Fruit fly (Drosophila melanogaster) Kc167 (cell line): ENCODE results near the gene Lcp65Ab2.
"Not testable (repeated sequence)": the region's sequence is repeated elsewhere in the genome, so short reads cannot be mapped to it uniquely, and the experiment has no call there.

Experiments
- Myc ChIP-seq: fragments of >200 bp; optimal IDR thresholded peaks from 2 replicates; lab custom pipeline; 2017; ENCODE audit warnings: missing external identifiers
- Sin3A ChIP-seq: fragments of >200 bp; optimal IDR thresholded peaks from 2 replicates; lab custom pipeline; 2018; ENCODE audit warnings: missing external identifiers
- h ChIP-seq: fragments of >200 bp; optimal IDR thresholded peaks from 3 replicates; lab custom pipeline; 2018; ENCODE audit warnings: missing external identifiers
- insv ChIP-seq: fragments of >200 bp; optimal IDR thresholded peaks from 3 replicates; lab custom pipeline; 2018; ENCODE audit warnings: missing external identifiers
- psq ChIP-seq: fragments of >200 bp; optimal IDR thresholded peaks from 2 replicates; lab custom pipeline; 2017; ENCODE audit warnings: missing external identifiers
- ttk ChIP-seq: sonication (Bioruptor generic); optimal IDR thresholded peaks from 2 replicates; lab custom pipeline; 2017; ENCODE audit warnings: missing external identifiers

Gene Lcp65Ab2

DNA sequence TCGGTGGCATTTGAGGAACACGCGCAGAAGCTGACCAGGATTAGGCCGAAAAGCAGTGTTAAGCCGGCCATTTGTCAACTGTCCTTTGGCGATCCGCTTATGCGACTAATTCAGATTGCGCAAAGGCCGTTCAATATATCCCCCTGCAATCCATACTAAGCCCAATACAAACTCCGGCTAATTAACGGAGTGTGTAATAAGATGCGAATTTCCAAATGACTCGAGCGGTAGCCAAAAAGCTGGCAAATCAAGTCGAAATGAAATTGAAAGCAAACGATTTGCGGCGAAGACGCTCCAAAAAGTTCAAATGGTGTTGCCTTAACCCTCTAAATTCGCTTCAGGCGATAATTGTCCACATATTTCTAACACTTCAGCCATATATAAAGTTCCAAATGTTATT is 4.2 kb upstream of the Lcp65Ab2 start, which contains the start of gene Cpr65Aw:
Cpr65Aw (minus strand) TSS at position 101 of the 400 bp plus-strand sequence.
- TF ChIP-seq psq (no peak), Myc (lab: Kevin White, UChicago) (no peak), h (lab: Kevin White, UChicago) (no peak), insv (no peak), Sin3A (lab: Kevin White, UChicago) (no peak), ttk (lab: Kevin White, UChicago) (no peak)

DNA sequence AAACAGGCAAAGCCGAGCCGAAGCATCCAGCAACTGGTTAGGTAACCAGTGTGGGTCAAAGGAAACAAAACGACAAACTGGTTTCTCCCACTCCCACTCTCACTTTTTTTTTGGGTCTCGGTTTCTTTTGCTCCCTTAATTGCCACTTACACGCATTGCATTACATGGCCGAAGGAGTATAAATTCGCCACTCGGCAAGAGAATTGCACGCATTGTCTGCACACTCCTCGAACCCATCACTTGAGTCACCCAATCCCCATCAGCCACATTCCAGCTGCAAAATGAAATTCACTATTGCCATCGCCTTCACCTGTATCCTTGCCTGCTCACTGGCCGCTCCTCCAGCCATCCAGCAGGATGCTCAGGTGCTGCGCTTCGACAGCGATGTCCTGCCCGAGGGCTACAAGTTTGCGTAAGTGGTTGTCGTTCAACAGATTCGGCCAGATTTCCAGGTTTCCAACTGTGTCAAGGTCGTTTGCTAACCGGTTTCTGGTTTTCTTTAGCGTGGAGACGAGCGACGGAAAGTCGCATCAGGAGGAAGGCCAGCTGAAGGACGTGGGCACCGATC is 3.2 kb upstream of the Lcp65Ab2 start, which contains the start of gene Lcp65Ad:
Lcp65Ad (plus strand) TSS at position 208 of the 568 bp plus-strand sequence.
- TF ChIP-seq Myc (lab: Kevin White, UChicago) (no peak), Sin3A (lab: Kevin White, UChicago) (no peak), insv (no peak), h (lab: Kevin White, UChicago) (no peak)

DNA sequence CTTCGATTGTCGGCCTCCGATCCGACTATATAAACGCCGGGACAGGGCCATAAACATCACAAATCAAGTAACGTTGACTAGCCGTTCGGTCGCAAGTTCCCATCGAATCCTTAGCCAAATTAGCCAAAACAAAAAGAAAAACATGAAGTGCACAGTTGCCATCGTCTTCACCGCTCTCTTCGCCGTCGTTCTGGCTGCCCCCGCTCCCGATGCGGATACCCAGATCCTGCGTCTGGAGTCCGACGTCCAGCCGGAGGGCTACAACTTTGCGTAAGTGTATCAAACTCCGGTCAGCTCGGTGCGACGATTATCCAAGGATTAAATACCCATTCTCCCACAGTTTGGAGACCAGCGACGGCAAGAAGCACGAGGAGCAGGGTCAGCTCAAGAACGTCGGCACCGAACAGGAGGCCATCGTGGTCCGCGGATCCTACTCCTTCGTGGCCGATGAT is 1.7 kb upstream of the Lcp65Ab2 start, which contains the start of gene Lcp65Ac:
Lcp65Ac (plus strand) TSS at position 51 of the 452 bp plus-strand sequence.
- TF ChIP-seq h (lab: Kevin White, UChicago) (no peak), ttk (lab: Kevin White, UChicago) (no peak), psq (no peak), insv (no peak), Sin3A (lab: Kevin White, UChicago) (no peak), Myc (lab: Kevin White, UChicago) (no peak)

DNA sequence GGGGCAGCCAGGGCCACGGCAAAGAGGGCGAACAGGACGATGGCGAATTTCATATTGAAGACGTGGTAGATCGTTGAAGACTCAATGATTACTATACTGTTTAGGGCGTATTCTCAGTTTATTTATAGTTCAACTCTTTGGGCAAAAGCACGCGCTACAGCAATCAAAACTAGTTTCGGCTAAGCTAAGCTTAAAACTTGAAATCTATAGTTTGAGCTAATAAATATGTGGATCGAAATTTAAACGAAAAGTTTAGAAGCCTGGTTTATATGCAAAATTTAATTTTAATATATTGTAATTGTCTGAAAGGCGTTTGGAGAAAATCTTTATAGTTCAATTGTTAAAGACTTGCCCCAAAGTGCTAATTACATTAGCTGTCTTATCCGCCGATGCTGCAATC is 1.4 kb downstream of the Lcp65Ab2 start, which contains the start of gene Cpr65Ax1:
Cpr65Ax1 (minus strand) TSS at position 101 of the 400 bp plus-strand sequence.
- not testable (repeated sequence) for TF ChIP-seq Sin3A, ttk, Myc (lab: Kevin White, UChicago)

DNA sequence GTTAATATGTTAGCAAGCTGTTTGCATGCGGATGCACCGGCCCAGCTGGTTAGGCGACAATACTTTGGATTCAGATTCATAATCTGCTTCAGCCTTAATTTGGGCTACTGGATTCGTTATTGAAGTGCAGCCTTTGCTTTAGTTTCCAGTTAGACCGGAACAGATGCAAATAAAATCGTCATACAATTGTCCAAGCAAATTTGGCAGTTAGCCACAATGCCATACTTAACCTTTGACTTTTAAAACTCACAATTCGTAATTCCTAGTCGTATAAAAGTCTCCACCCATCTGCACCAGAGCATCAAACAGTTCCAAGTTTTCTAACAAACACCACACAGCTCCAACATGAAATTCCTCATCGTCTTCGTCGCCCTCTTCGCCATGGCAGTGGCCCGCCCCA is 2.8 kb downstream of the Lcp65Ab2 start, which contains the start of gene Lcp65Ab1:
Lcp65Ab1 (plus strand) TSS at position 301 of the 400 bp plus-strand sequence.
- TF ChIP-seq insv; Myc (lab: Kevin White, UChicago); ttk (lab: Kevin White, UChicago): not testable (repeated sequence)

DNA sequence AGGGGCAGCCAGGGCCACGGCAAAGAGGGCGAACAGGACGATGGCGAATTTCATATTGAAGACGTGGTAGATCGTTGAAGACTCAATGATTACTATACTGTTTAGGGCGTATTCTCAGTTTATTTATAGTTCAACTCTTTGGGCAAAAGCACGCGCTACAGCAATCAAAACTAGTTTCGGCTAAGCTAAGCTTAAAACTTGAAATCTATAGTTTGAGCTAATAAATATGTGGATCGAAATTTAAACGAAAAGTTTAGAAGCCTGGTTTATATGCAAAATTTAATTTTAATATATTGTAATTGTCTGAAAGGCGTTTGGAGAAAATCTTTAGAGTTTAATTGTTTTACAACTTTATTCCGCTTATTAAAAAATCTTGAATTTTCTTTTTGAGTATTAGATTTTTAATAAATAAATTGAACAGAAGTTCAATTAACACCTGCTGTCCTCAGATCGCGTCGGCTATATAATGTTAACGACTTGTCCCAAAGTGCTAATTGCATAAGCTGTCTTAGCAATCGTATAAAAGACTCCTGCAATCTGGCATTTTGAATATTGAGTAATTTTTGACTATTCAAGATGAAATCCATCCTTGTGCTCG is 4.4 kb downstream of the Lcp65Ab2 start, which contains the start of the genes Cpr65Ax2 and Lcp65Aa:
Cpr65Ax2 (minus strand) TSS at position 101 of the 598 bp plus-strand sequence.
Lcp65Aa (plus strand) TSS at position 548 of the 598 bp plus-strand sequence.
- not testable (repeated sequence) for TF ChIP-seq insv; Sin3A (lab: Kevin White, UChicago); h (lab: Kevin White, UChicago)

DNA sequence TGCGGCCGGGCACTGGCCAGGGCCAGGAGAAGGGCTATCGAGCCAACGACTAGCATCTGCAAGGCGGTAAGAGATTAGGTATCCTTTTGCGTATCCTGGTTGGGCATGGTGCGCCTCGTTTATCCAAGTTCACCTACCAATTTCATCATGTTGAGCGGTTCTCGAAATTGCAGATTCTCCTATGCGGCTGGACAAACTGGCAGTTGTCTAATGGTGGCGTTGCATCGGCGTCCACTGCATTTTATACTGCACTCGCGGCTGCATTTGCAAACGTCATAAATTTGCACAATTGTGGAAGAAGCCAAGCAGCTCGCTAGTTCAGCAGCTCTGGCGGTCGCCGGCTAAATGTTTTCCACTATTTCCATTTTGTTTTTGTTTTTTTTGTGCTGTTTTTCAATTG is 6.1 kb downstream of the Lcp65Ab2 start, which contains the start of gene Acp65Aa:
Acp65Aa (minus strand) TSS at position 215 of the 400 bp plus-strand sequence.
- TF ChIP-seq psq: no peak
- TF ChIP-seq ttk (lab: Kevin White, UChicago): no peak
- no peak for TF ChIP-seq Myc (lab: Kevin White, UChicago)
- no peak for TF ChIP-seq insv

DNA sequence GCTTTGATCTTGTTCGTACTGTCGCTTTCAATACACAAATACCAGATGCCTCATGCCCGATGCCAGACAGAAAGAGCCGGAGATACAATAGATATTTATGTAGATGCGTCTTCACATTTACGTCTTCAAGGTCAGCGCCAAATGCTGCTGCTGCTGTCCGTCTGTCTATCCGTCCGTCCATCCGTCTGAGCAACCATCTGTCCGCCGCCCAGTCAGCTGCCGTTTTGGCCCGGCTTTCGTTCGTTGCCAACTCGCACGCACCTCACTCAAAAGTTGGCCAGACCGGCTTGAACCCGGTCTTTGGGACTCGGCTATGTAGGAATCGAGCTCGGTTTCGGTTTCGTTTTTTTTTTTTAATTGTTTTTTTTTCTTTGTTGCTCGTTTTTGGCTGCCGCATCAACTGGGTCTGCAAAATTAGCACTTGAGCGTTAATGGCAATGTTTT is 8.5 kb downstream of the Lcp65Ab2 start:
- TF ChIP-seq h (lab: Kevin White, UChicago) (no peak), Sin3A (lab: Kevin White, UChicago) (no peak), psq (no peak), Myc (lab: Kevin White, UChicago) (no peak), insv (no peak), ttk (lab: Kevin White, UChicago) (no peak)

DNA sequence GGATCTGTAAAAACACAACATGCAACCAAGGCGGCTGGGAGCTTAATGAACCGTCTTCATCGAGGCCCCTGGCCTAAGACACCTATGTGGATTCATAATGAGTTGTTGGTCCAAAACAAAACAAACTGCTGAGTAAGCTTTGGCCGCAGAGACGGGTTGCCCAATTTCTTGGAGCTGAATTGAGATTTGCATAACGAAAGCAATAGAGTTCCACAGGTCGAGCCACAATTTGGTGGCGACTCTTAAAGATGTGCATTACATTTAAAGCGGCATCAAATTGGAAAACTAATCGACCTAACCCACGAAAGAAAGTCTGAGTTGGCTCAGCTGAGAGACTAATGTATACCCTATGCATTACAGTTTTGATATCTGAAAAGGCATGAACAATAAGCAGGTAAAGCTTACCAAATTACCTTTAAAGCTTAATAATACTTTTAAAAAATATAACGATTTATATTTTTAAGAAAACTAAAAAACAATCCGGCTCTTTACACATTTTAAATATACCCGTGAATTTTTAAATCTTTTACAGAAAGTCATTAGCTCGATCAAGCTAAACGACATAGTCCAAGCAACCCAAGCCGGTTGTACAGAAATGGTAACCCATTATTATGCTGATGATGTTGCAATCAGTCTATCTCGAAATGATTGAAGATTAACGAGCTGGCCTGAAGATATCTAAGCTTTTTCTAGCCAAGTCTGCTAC is 11.0 kb downstream of the Lcp65Ab2 start, which contains the start of gene CG13297:
CG13297 (minus strand) TSS at position 51 of the 706 bp plus-strand sequence.
- TF ChIP-seq psq: no peak
- no peak for TF ChIP-seq Sin3A (lab: Kevin White, UChicago)
- TF ChIP-seq ttk (lab: Kevin White, UChicago): no peak
- TF ChIP-seq insv: no peak

DNA sequence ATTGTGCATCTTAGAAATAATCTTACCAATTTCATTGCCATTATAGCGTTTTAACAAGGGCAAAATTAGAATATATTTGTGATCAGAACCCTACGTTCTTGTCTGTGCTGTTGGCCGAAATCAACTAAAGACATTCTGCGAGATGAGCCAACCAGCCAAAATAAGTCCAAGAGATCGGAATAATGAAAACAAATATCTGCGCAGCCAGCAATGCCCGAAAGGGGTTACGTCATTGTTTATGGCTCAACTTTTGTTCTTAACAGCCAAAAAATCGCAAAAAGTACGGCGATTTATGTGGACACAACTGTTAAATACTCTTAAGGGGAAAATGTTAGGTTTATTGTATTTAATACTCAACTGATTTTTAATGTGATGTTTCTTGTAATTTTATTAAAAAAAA is 12.1 kb downstream of the Lcp65Ab2 start, which contains the start of gene Cpr65Ay:
Cpr65Ay (minus strand) TSS at position 101 of the 400 bp plus-strand sequence.
- no peak for TF ChIP-seq insv
- no peak for TF ChIP-seq Myc (lab: Kevin White, UChicago)
- no peak for TF ChIP-seq Sin3A (lab: Kevin White, UChicago)

DNA sequence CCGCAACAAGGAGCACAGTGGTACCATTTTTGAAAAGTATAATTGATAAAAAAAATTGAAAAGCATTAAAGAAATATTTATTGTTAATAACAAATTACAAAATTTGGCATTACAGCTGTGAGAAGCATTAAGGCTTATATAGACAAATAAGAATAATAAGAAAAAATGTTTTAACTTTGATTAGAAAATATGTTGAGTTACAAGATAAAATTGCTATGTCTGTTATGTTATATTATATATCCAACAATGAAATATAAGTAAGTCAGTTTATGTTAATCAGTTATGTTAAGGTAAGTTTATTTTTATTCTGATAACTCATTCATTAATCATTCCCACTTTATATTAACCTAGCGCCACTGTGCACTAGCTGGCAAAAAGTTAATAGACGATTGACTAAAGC is 13.4 kb downstream of the Lcp65Ab2 start:
- TF ChIP-seq psq: no peak
- TF ChIP-seq h (lab: Kevin White, UChicago): no peak
- no peak for TF ChIP-seq Sin3A (lab: Kevin White, UChicago)
- no peak for TF ChIP-seq Myc (lab: Kevin White, UChicago)
- TF ChIP-seq insv: no peak
- TF ChIP-seq ttk (lab: Kevin White, UChicago): no peak

DNA sequence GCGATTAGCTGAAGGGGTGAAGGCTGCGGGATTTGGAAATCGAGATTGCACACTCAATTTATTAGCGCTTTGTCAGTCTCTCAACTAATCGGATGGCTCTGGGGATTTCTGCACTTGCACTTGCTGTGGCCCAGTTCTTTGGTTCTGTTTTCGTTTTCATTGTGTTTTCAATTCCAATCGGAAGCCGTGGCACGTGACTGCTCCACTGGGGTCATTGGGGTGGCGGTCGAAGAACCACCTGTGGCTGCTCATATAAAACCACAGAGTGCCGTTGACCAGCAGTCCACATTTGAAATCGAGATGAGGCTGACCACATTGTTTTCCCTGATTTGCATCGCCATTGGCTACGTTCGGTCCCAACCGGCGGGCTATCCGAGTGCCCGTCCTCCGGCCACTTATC is 14.0 kb downstream of the Lcp65Ab2 start, which contains the start of gene Cpr65Az:
Cpr65Az (plus strand) TSS at position 301 of the 400 bp plus-strand sequence.
- TF ChIP-seq h (lab: Kevin White, UChicago) (no peak), insv (no peak), Sin3A (lab: Kevin White, UChicago) (no peak), Myc (lab: Kevin White, UChicago) (no peak), ttk (lab: Kevin White, UChicago) (no peak), psq (no peak)
